Fruit fly (Drosophila melanogaster) whole organism, embryonic: ENCODE measurements around the gene CG32708.

ENCODE experiments used
- BEAF-32 ChIP-seq: fragments of 200-800 bp; sonication (Bioruptor generic); optimal IDR thresholded peaks from 3 replicates; lab custom pipeline; 2017; ENCODE audit warnings: missing biosample characterization, missing genetic modification characterization, mild to moderate bottlenecking, moderate library complexity, missing genetic modification reagents
- CG17385 ChIP-seq: fragments of 200-800 bp; sonication (Bioruptor generic); optimal IDR thresholded peaks from 3 replicates; lab custom pipeline; 2018; ENCODE audit warnings: missing biosample characterization, mild to moderate bottlenecking, missing genetic modification characterization
- CG3726 ChIP-seq: fragments of 200-800 bp; sonication (Bioruptor generic); IDR thresholded peaks from 3 replicates; pipeline ENCODE4, ENCODE4 v1.3.6; 2022; ENCODE audit warnings: missing biosample characterization, missing genetic modification characterization
- CG9876 ChIP-seq: fragments of 200-800 bp; sonication (Bioruptor generic); optimal IDR thresholded peaks from 2 replicates; lab custom pipeline; 2016; ENCODE audit warnings: missing biosample characterization, missing genetic modification characterization
- NK7.1 ChIP-seq: fragments of 200-800 bp; sonication (Bioruptor generic); optimal IDR thresholded peaks from 3 replicates; lab custom pipeline; 2016; ENCODE audit warnings: missing biosample characterization, missing genetic modification characterization
- ash1 ChIP-seq: fragments of 200-800 bp; sonication (Bioruptor generic); optimal IDR thresholded peaks from 2 replicates; lab custom pipeline; 2018; ENCODE audit warnings: missing biosample characterization, mild to moderate bottlenecking, missing genetic modification characterization
- cad ChIP-seq: fragments of >200 bp; optimal IDR thresholded peaks from 2 replicates; lab custom pipeline; 2017; ENCODE audit warnings: missing biosample characterization, missing genetic modification characterization
- p53 ChIP-seq: fragments of 200-800 bp; sonication (Bioruptor generic); optimal IDR thresholded peaks from 2 replicates; lab custom pipeline; 2016; ENCODE audit warnings: missing biosample characterization, missing genetic modification characterization
- tup ChIP-seq: fragments of 200-800 bp; sonication (Bioruptor generic); optimal IDR thresholded peaks from 2 replicates; lab custom pipeline; 2016; ENCODE audit warnings: missing biosample characterization, mild to moderate bottlenecking, missing genetic modification characterization, moderate library complexity

- TF ChIP-seq tup (GFP tag; lab: Kevin White, UChicago) (no peak), ash1 (GFP tag; lab: Kevin White, UChicago) (no peak), cad (GFP tag; lab: Kevin White, UChicago) (peak; percentile 11), p53 (GFP tag; lab: Kevin White, UChicago) (no peak), CG17385 (GFP tag; lab: Kevin White, UChicago) (no peak), CG3726 (no peak), BEAF-32 (GFP tag; lab: Kevin White, UChicago) (no peak), CG9876 (GFP tag; lab: Kevin White, UChicago) (no peak), NK7.1 (GFP tag; lab: Kevin White, UChicago) (no peak)
Observed at dm6 chrX:9133577-9134240, 48.0 kb downstream of the CG32708 start.
